Worm (Caenorhabditis elegans): ENCODE measurements around the gene spcs-2.

spcs-2 gene

DNA sequence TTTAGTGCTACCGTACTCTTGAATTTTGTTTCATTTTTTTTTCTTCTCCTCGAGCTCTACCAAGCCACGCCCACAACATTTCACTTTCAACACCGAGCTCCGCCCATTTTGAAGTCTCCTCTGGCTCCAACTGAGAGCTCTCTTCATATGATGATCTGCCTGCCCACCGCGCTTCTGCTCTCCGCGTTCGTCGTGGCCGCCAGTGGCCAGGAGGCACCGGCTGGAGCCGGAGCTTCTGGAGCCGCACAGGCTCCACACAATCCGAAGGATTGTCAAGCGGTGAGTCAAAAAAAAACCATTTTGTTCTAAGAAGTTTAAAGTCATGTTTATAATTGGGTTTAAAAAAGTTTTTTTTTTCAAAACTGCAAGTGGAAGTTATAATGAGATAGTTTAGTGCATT is 35.5 kb downstream of the spcs-2 start, which contains the start of gene flp-14:
flp-14 (plus strand) TSS at position 146 of the 400 bp plus-strand sequence.
- TF ChIP-seq nfyb-1 (GFP tag; IDR thresholded peaks at IDR 0.05) (no peak), egrh-3 (GFP tag; IDR thresholded peaks at IDR 0.05) (peak; percentile 77; the same call in 1 of the 2 replicates), zfh-2 (GFP tag; conservative IDR thresholded peaks at IDR 0.05) (peak; percentile 85), nfya-1 (tag; optimal IDR thresholded peaks at IDR 0.05; ENCODE audit: borderline replicate concordance, insufficient read depth) (no peak)

ce11 chrIII:12916459-12916858 is 41.6 kb downstream of the spcs-2 start:
- TF ChIP-seq tbx-9 (tag; optimal IDR thresholded peaks at IDR 0.05; ENCODE audit: borderline replicate concordance): no peak
- TF ChIP-seq hsf-1 (GFP tag; IDR thresholded peaks at IDR 0.05): no peak
- TF ChIP-seq aptf-2 (GFP tag; conservative IDR thresholded peaks at IDR 0.05): no peak
- TF ChIP-seq dpff-1 (tag; optimal IDR thresholded peaks at IDR 0.05): no peak
- TF ChIP-seq gei-17 (GFP tag; optimal IDR thresholded peaks at IDR 0.05): no peak
- no peak for TF ChIP-seq fkh-3 (tag; optimal IDR thresholded peaks at IDR 0.05)
- no peak for TF ChIP-seq ztf-25 (GFP tag; IDR thresholded peaks at IDR 0.05)
- no peak for TF ChIP-seq egl-18 (GFP tag; IDR thresholded peaks at IDR 0.05)
- TF ChIP-seq F33H1.4 (GFP tag; IDR thresholded peaks at IDR 0.05): no peak
- no peak for TF ChIP-seq let-526 (GFP tag; IDR thresholded peaks at IDR 0.05)
- TF ChIP-seq C17E4.6 (GFP tag; IDR thresholded peaks at IDR 0.05): no peak
- TF ChIP-seq akir-1 (GFP tag; optimal IDR thresholded peaks at IDR 0.05): no peak
- no peak for TF ChIP-seq B0261.1 (tag; optimal IDR thresholded peaks at IDR 0.05)
- no peak for TF ChIP-seq F52B5.7 (tag; optimal IDR thresholded peaks at IDR 0.05)
- TF ChIP-seq Y95B8A.8 (GFP tag; IDR thresholded peaks at IDR 0.05): no peak
- no peak for TF ChIP-seq F23B12.7 (tag; optimal IDR thresholded peaks at IDR 0.05; ENCODE audit: insufficient read depth)
- TF ChIP-seq madf-8 (GFP tag; conservative IDR thresholded peaks at IDR 0.05): no peak

- TF ChIP-seq egrh-3 (GFP tag; IDR thresholded peaks at IDR 0.05) (no peak), ccch-3 (GFP tag; optimal IDR thresholded peaks at IDR 0.05) (no peak), Y95B8A.8 (GFP tag; IDR thresholded peaks at IDR 0.05) (no peak), efl-1 (GFP tag; optimal IDR thresholded peaks at IDR 0.05) (no peak), F57A8.1 (GFP tag; optimal IDR thresholded peaks at IDR 0.05) (no peak), C17E4.6 (GFP tag; IDR thresholded peaks at IDR 0.05) (no peak), lin-26 (GFP tag; IDR thresholded peaks at IDR 0.05) (no peak), Y67H2A.10 (GFP tag; conservative IDR thresholded peaks at IDR 0.05) (no peak)
Observed at ce11 chrIII:12917852-12918251, 43.0 kb downstream of the spcs-2 start.

- TF ChIP-seq madf-3 (GFP tag; IDR thresholded peaks at IDR 0.05) (no peak), ceh-40 (GFP tag; IDR thresholded peaks at IDR 0.05) (no peak)
Observed at ce11 chrIII:12918575-12918974, 43.7 kb downstream of the spcs-2 start, which contains the start of gene Y37D8A.16. Y37D8A.16 (minus strand) TSS chrIII:12918675.

DNA sequence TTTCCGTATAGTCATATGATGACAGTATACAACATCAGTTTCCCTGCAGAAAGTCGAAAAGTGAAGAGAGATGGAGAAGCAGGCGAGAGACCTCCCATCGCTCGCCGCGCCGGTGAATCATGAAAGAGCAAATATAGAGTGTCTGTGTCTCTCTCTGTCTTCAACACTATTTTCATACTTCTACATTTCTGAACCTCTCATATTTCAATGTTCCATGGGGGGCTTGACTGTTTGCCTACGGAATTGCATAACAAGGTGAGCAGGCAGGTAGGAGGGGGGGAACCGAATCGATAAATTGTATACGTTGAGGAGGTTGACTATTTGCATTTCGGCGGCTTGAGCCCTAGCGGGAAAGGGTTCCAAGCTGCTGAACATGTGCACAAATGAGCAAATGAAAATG is 45.1 kb downstream of the spcs-2 start:
- TF ChIP-seq ceh-58 (GFP tag; IDR thresholded peaks at IDR 0.05): no peak
- TF ChIP-seq attf-3 (GFP tag; conservative IDR thresholded peaks at IDR 0.05): no peak
- TF ChIP-seq ztf-26 (tag; optimal IDR thresholded peaks at IDR 0.05): no peak
- no peak for TF ChIP-seq Y79H2A.3 (GFP tag; conservative IDR thresholded peaks at IDR 0.05)
- no peak for TF ChIP-seq ccch-3 (GFP tag; optimal IDR thresholded peaks at IDR 0.05)
- no peak for TF ChIP-seq ceh-40 (GFP tag; IDR thresholded peaks at IDR 0.05)
- TF ChIP-seq nfyb-1 (GFP tag; IDR thresholded peaks at IDR 0.05): no peak; the same call in 1 of the 2 replicates
- TF ChIP-seq mcd-1 (GFP tag; IDR thresholded peaks at IDR 0.05): 0 out of 2 replicates have a peak, but pooled peaks have one; percentile 21
- TF ChIP-seq lag-1 (GFP tag; IDR thresholded peaks at IDR 0.05): no peak
- TF ChIP-seq B0035.1 (tag; optimal IDR thresholded peaks at IDR 0.05): no peak
- TF ChIP-seq atf-7 (tag; optimal IDR thresholded peaks at IDR 0.05): no peak
- no peak for TF ChIP-seq sptf-2 (GFP tag; optimal IDR thresholded peaks at IDR 0.05)
- TF ChIP-seq nfya-1 (tag; optimal IDR thresholded peaks at IDR 0.05; ENCODE audit: borderline replicate concordance, insufficient read depth): no peak
- no peak for TF ChIP-seq efl-1 (GFP tag; optimal IDR thresholded peaks at IDR 0.05)
- TF ChIP-seq hrde-1 (tag; optimal IDR thresholded peaks at IDR 0.05; ENCODE audit: borderline replicate concordance): no peak
- TF ChIP-seq F49E8.2 (tag; optimal IDR thresholded peaks at IDR 0.05; ENCODE audit: insufficient read depth): no peak
- TF ChIP-seq let-607 (tag; optimal IDR thresholded peaks at IDR 0.05): no peak
- no peak for TF ChIP-seq xnd-1 (tag; optimal IDR thresholded peaks at IDR 0.05)
- TF ChIP-seq nhr-27 (tag; optimal IDR thresholded peaks at IDR 0.05): no peak
